Worm (Caenorhabditis elegans): Measurements from ENCODE around the gene tbx-41.

- TF ChIP-seq ama-1 (optimal IDR thresholded peaks at IDR 0.05) = no peak
- TF ChIP-seq ceh-82 (tag; optimal IDR thresholded peaks at IDR 0.05) = no peak
- TF ChIP-seq nhr-28 (tag; optimal IDR thresholded peaks at IDR 0.05) = no peak
- no peak for TF ChIP-seq fos-1 (tag; optimal IDR thresholded peaks at IDR 0.05)
- TF ChIP-seq ztf-4 (tag; optimal IDR thresholded peaks at IDR 0.05) = no peak
- no peak for TF ChIP-seq aly-2 (tag; optimal IDR thresholded peaks at IDR 0.05)
- no peak for TF ChIP-seq nhr-77 (tag; optimal IDR thresholded peaks at IDR 0.05)
- TF ChIP-seq fkh-10 (GFP tag; optimal IDR thresholded peaks at IDR 0.05) = no peak
- no peak for TF ChIP-seq unc-39 (tag; optimal IDR thresholded peaks at IDR 0.05)
- TF ChIP-seq mdl-1 (tag; optimal IDR thresholded peaks at IDR 0.05) = no peak
- no peak for TF ChIP-seq lin-15B (tag; optimal IDR thresholded peaks at IDR 0.05)
- no peak for TF ChIP-seq pha-4 (tag; optimal IDR thresholded peaks at IDR 0.05)
- no peak for TF ChIP-seq nhr-43 (tag; optimal IDR thresholded peaks at IDR 0.05; ENCODE audit: poor library complexity, severe bottlenecking)
Observed at ce11 chrX:1913257-1913656, 48.2 kb downstream of the tbx-41 start, which contains the start of gene ZC53.1.

Data from whole organism, L3 larva.